Fruit fly (Drosophila melanogaster) whole organism, embryonic: ENCODE results near the gene BomT3.

ENCODE experiments used
- Asciz ChIP-seq: fragments of 200-800 bp; sonication (Bioruptor generic); optimal IDR thresholded peaks from 2 replicates; lab custom pipeline; 2017; ENCODE audit warnings: missing biosample characterization, mild to moderate bottlenecking, missing genetic modification characterization, missing genetic modification reagents
- B-H2 ChIP-seq: fragments of 200-800 bp; sonication (Bioruptor generic); optimal IDR thresholded peaks from 2 replicates; lab custom pipeline; 2018; ENCODE audit warnings: missing biosample characterization, mild to moderate bottlenecking, missing genetic modification characterization
- BEAF-32 ChIP-seq: fragments of 200-800 bp; sonication (Bioruptor generic); optimal IDR thresholded peaks from 3 replicates; lab custom pipeline; 2017; ENCODE audit warnings: missing biosample characterization, missing genetic modification characterization, mild to moderate bottlenecking, moderate library complexity, missing genetic modification reagents
- CG10267 ChIP-seq: fragments of 200-800 bp; sonication (Bioruptor generic); optimal IDR thresholded peaks from 2 replicates; lab custom pipeline; 2018; ENCODE audit warnings: missing biosample characterization, mild to moderate bottlenecking, missing genetic modification characterization, moderate library complexity
- CG10462 ChIP-seq: fragments of 200-800 bp; sonication (Bioruptor generic); optimal IDR thresholded peaks from 2 replicates; lab custom pipeline; 2016; ENCODE audit warnings: missing biosample characterization, missing genetic modification characterization
- CG10979 ChIP-seq: fragments of 200-800 bp; sonication (Bioruptor generic); optimal IDR thresholded peaks from 2 replicates; lab custom pipeline; 2018; ENCODE audit warnings: missing biosample characterization, mild to moderate bottlenecking, missing genetic modification characterization, moderate library complexity
- CG11696 ChIP-seq: fragments of 200-800 bp; sonication (Bioruptor generic); IDR thresholded peaks from 2 replicates; pipeline ENCODE4 v1.3.6; 2022; ENCODE audit warnings: missing biosample characterization, missing genetic modification characterization
- CG15073 ChIP-seq: fragments of 200-800 bp; sonication (Bioruptor generic); optimal IDR thresholded peaks from 2 replicates; lab custom pipeline; 2016; ENCODE audit warnings: missing biosample characterization, missing genetic modification characterization
- CG15269 ChIP-seq: fragments of 200-800 bp; sonication (Bioruptor generic); optimal IDR thresholded peaks from 2 replicates; lab custom pipeline; 2018; ENCODE audit warnings: missing biosample characterization, mild to moderate bottlenecking, missing genetic modification characterization, moderate library complexity
- CG15479 ChIP-seq: fragments of 200-800 bp; sonication (Bioruptor generic); optimal IDR thresholded peaks from 3 replicates; lab custom pipeline; 2019; ENCODE audit warnings: missing biosample characterization, mild to moderate bottlenecking, missing genetic modification characterization, moderate library complexity
- CG17361 ChIP-seq: fragments of 200-800 bp; sonication (Bioruptor generic); IDR thresholded peaks from 3 replicates; pipeline ENCODE4 v1.3.6; 2022; ENCODE audit warnings: missing biosample characterization, missing genetic modification characterization
- CG2678 ChIP-seq: fragments of 200-800 bp; sonication (Bioruptor generic); optimal IDR thresholded peaks from 3 replicates; lab custom pipeline; 2019; ENCODE audit warnings: missing biosample characterization, mild to moderate bottlenecking, missing genetic modification characterization, moderate library complexity
- CG2712 ChIP-seq: fragments of 200-800 bp; optimal IDR thresholded peaks from 3 replicates; lab custom pipeline; 2019; ENCODE audit warnings: missing biosample characterization, mild to moderate bottlenecking, missing genetic modification characterization, moderate library complexity
- CG30020 ChIP-seq: fragments of 200-800 bp; optimal IDR thresholded peaks from 2 replicates; lab custom pipeline; 2019; ENCODE audit warnings: missing biosample characterization, mild to moderate bottlenecking, missing genetic modification characterization, moderate library complexity
- CG6654 ChIP-seq: fragments of 200-800 bp; sonication (Bioruptor generic); optimal IDR thresholded peaks from 2 replicates; lab custom pipeline; 2017; ENCODE audit warnings: missing biosample characterization, mild to moderate bottlenecking, missing genetic modification characterization
- CG7271 ChIP-seq: fragments of 200-800 bp; sonication (Bioruptor generic); optimal IDR thresholded peaks from 2 replicates; lab custom pipeline; 2018; ENCODE audit warnings: missing biosample characterization, mild to moderate bottlenecking, missing genetic modification characterization, moderate library complexity
- CG7357 ChIP-seq: fragments of 200-800 bp; sonication (Bioruptor generic); IDR thresholded peaks from 3 replicates; pipeline ENCODE4 v1.3.6; 2022; ENCODE audit warnings: missing biosample characterization, missing genetic modification characterization
- CG7745 ChIP-seq: fragments of 200-800 bp; sonication (Bioruptor generic); optimal IDR thresholded peaks from 2 replicates; lab custom pipeline; 2018; ENCODE audit warnings: missing biosample characterization, mild to moderate bottlenecking, missing genetic modification characterization, moderate library complexity
- CG8359 ChIP-seq: fragments of 200-800 bp; sonication (Bioruptor generic); optimal IDR thresholded peaks from 2 replicates; lab custom pipeline; 2017; ENCODE audit warnings: missing biosample characterization, mild to moderate bottlenecking, missing genetic modification characterization, borderline replicate concordance
- Camta ChIP-seq: fragments of 200-800 bp; sonication (Bioruptor generic); optimal IDR thresholded peaks from 2 replicates; lab custom pipeline; 2016; ENCODE audit warnings: missing biosample characterization, missing genetic modification characterization
- Eip74EF ChIP-seq, 2 experiments: fragments of 200-800 bp in 1 of 2; fragments of >200 bp in 1 of 2; sonication (Bioruptor generic) in 1 of 2; optimal IDR thresholded peaks; 2 replicates each; lab custom pipeline; 2017 to 2019; ENCODE audit warnings: missing biosample characterization in 2 of 2, missing genetic modification characterization in 2 of 2, mild to moderate bottlenecking in 1 of 2, moderate library complexity in 1 of 2
- H2.0 ChIP-seq: fragments of 200-800 bp; sonication (Bioruptor generic); IDR thresholded peaks from 2 replicates; pipeline ENCODE4 v1.3.6; 2022; ENCODE audit warnings: missing biosample characterization, missing genetic modification characterization
- Hsf ChIP-seq: fragments of 200-800 bp; sonication (Bioruptor generic); optimal IDR thresholded peaks from 3 replicates; lab custom pipeline; 2016; ENCODE audit warnings: missing biosample characterization, missing genetic modification characterization
- Mrtf ChIP-seq: fragments of 200-800 bp; sonication (Bioruptor generic); IDR thresholded peaks from 3 replicates; pipeline ENCODE4 v1.3.6; 2022; ENCODE audit warnings: missing biosample characterization, missing genetic modification characterization
- Myb ChIP-seq: fragments of 200-800 bp; sonication (Bioruptor generic); optimal IDR thresholded peaks from 2 replicates; lab custom pipeline; 2016; ENCODE audit warnings: missing biosample characterization, missing genetic modification characterization
- Stat92E ChIP-seq, 3 experiments: fragments of >200 bp in 2 of 3; fragments of 200-800 bp in 1 of 3; sonication (Bioruptor generic) in 1 of 3; optimal IDR thresholded peaks; 2 replicates each; lab custom pipeline; 2017 to 2019; ENCODE audit warnings: missing biosample characterization in 3 of 3, missing genetic modification characterization in 3 of 3, mild to moderate bottlenecking in 1 of 3, moderate library complexity in 1 of 3
- TFAM ChIP-seq: fragments of 200-800 bp; sonication (Bioruptor generic); optimal IDR thresholded peaks from 2 replicates; lab custom pipeline; 2017; ENCODE audit warnings: missing biosample characterization, missing genetic modification characterization, inconsistent platforms
- Xbp1 ChIP-seq: fragments of 200-800 bp; sonication (Bioruptor generic); optimal IDR thresholded peaks from 3 replicates; lab custom pipeline; 2016; ENCODE audit warnings: missing biosample characterization, mild to moderate bottlenecking, missing genetic modification characterization
- ash1 ChIP-seq: fragments of 200-800 bp; sonication (Bioruptor generic); optimal IDR thresholded peaks from 2 replicates; lab custom pipeline; 2018; ENCODE audit warnings: missing biosample characterization, mild to moderate bottlenecking, missing genetic modification characterization
- chn ChIP-seq: fragments of 200-800 bp; sonication (Bioruptor generic); optimal IDR thresholded peaks from 2 replicates; lab custom pipeline; 2016; ENCODE audit warnings: missing biosample characterization, missing genetic modification characterization
- en ChIP-seq: fragments of 200-800 bp; sonication (Bioruptor generic); optimal IDR thresholded peaks from 2 replicates; lab custom pipeline; 2016; ENCODE audit warnings: missing biosample characterization, missing genetic modification characterization
- eyg ChIP-seq: fragments of 200-800 bp; sonication (Bioruptor generic); optimal IDR thresholded peaks from 3 replicates; lab custom pipeline; 2016; ENCODE audit warnings: missing biosample characterization, missing genetic modification characterization
- grn ChIP-seq: fragments of 200-800 bp; sonication (Bioruptor generic); optimal IDR thresholded peaks from 3 replicates; lab custom pipeline; 2017; ENCODE audit warnings: missing biosample characterization, missing genetic modification characterization
- inv ChIP-seq: fragments of 200-800 bp; sonication (Bioruptor generic); IDR thresholded peaks from 2 replicates; pipeline ENCODE4 v1.3.6; 2022; ENCODE audit warnings: missing biosample characterization, missing genetic modification characterization; ENCODE audit not compliant: partially characterized antibody
- oc ChIP-seq: fragments of 200-800 bp; sonication (Bioruptor generic); optimal IDR thresholded peaks from 2 replicates; lab custom pipeline; 2018; ENCODE audit warnings: missing biosample characterization, mild to moderate bottlenecking, missing genetic modification characterization, moderate library complexity
- p53 ChIP-seq: fragments of 200-800 bp; sonication (Bioruptor generic); optimal IDR thresholded peaks from 2 replicates; lab custom pipeline; 2016; ENCODE audit warnings: missing biosample characterization, missing genetic modification characterization
- pan ChIP-seq, 4 experiments: fragments of >200 bp in 3 of 4; fragments of 200-800 bp in 1 of 4; sonication (Bioruptor generic) in 1 of 4; optimal IDR thresholded peaks in 3 of 4; IDR thresholded peaks in 1 of 4; 2 replicates each; pipeline versions ENCODE4 v1.3.6 to Lab custom; 2017 to 2022; ENCODE audit warnings: missing biosample characterization in 2 of 4, missing genetic modification characterization in 2 of 4, mixed read lengths in 1 of 4
- pnt ChIP-seq: fragments of 200-800 bp; sonication (Bioruptor generic); optimal IDR thresholded peaks from 3 replicates; lab custom pipeline; 2016; ENCODE audit warnings: missing biosample characterization, missing genetic modification characterization
- rib ChIP-seq: fragments of 200-800 bp; sonication (Bioruptor generic); IDR thresholded peaks from 2 replicates; pipeline ENCODE4 v1.3.6; 2022; ENCODE audit warnings: missing biosample characterization, missing genetic modification characterization
- row ChIP-seq: fragments of 200-800 bp; sonication (Bioruptor generic); IDR thresholded peaks from 3 replicates; pipeline ENCODE4 v1.3.6; 2022; ENCODE audit warnings: missing biosample characterization, missing genetic modification characterization
- sob ChIP-seq: fragments of 200-800 bp; sonication (Bioruptor generic); IDR thresholded peaks from 2 replicates; pipeline ENCODE4 v1.3.6; 2022; ENCODE audit warnings: missing biosample characterization, missing genetic modification characterization
- tna ChIP-seq: fragments of 200-800 bp; sonication (Bioruptor generic); IDR thresholded peaks from 2 replicates; pipeline ENCODE4 v1.3.6; 2022; ENCODE audit warnings: missing biosample characterization, missing genetic modification characterization; ENCODE audit not compliant: partially characterized antibody
- trh ChIP-seq: fragments of 200-800 bp; sonication (Bioruptor generic); optimal IDR thresholded peaks from 2 replicates; lab custom pipeline; 2016; ENCODE audit warnings: missing biosample characterization, missing genetic modification characterization
- ttk ChIP-seq: fragments of 200-800 bp; sonication (Bioruptor generic); IDR thresholded peaks from 2 replicates; pipeline ENCODE4 v2.1.2; 2022; ENCODE audit warnings: missing biosample characterization, missing genetic modification characterization
- tx ChIP-seq: fragments of 200-800 bp; sonication (Bioruptor generic); optimal IDR thresholded peaks from 2 replicates; lab custom pipeline; 2016; ENCODE audit warnings: missing biosample characterization, missing genetic modification characterization
- vfl ChIP-seq: fragments of 200-800 bp; sonication (Bioruptor generic); optimal IDR thresholded peaks from 2 replicates; lab custom pipeline; 2016; ENCODE audit warnings: missing biosample characterization, missing genetic modification characterization
- wdn ChIP-seq: fragments of 200-800 bp; sonication (Bioruptor generic); IDR thresholded peaks from 2 replicates; pipeline ENCODE4 v1.3.6; 2022; ENCODE audit warnings: missing biosample characterization, missing genetic modification characterization
- wor ChIP-seq: fragments of 200-800 bp; sonication (Bioruptor generic); IDR thresholded peaks from 2 replicates; pipeline ENCODE4 v1.3.6; 2022; ENCODE audit warnings: missing biosample characterization, missing genetic modification characterization
- z ChIP-seq: fragments of 200-800 bp; sonication (Bioruptor generic); IDR thresholded peaks from 3 replicates; pipeline ENCODE4 v1.3.6; 2022; ENCODE audit warnings: missing biosample characterization, missing genetic modification characterization

Gene BomT3

dm6 chr3R:22041625-22042282 is 44.4 kb downstream of the BomT3 start, which contains the start of gene how (continued):
- TF ChIP-seq chn (no peak), ttk (no peak), BEAF-32 (peak; percentile 40), TFAM (no peak), CG2712 (tag; lab: Kevin White, UChicago) (no peak), CG15073 (GFP tag; lab: Kevin White, UChicago) (no peak), CG7745 (tag; lab: Kevin White, UChicago) (no peak), pan (optimal IDR thresholded peaks at IDR 0.05; lab: Kevin White, UChicago) (no peak), pan (GFP tag; optimal IDR thresholded peaks at IDR 0.05 in 1 of 2, IDR thresholded peaks at IDR 0.05 in 1 of 2) (no peak), B-H2 (no peak), CG7271 (no peak), inv (GFP tag; lab: Robert Waterston, UW) (no peak), CG6654 (GFP tag; lab: Kevin White, UChicago) (no peak), row (GFP tag; lab: Robert Waterston, UW) (peak; percentile 96), CG30020 (tag; lab: Kevin White, UChicago) (peak; percentile 22), oc (tag; lab: Kevin White, UChicago) (peak; percentile 21), ash1 (no peak), Camta (GFP tag; lab: Kevin White, UChicago) (peak; percentile 41), wor (GFP tag; lab: Robert Waterston, UW) (no peak), Eip74EF (GFP tag; optimal IDR thresholded peaks at IDR 0.05; lab: Kevin White, UChicago) (no peak), Myb (GFP tag; lab: Kevin White, UChicago) (peak; percentile 74), Hsf (GFP tag; lab: Kevin White, UChicago) (peak; percentile 10), CG11696 (GFP tag; lab: Robert Waterston, UW) (no peak), CG10267 (tag; lab: Kevin White, UChicago) (peak; percentile 40), grn (no peak), Stat92E (GFP tag; optimal IDR thresholded peaks at IDR 0.05; lab: Kevin White, UChicago) (no peak), rib (GFP tag; lab: Robert Waterston, UW) (no peak), Asciz (GFP tag; lab: Kevin White, UChicago) (peak; percentile 9), vfl (GFP tag; lab: Kevin White, UChicago) (no peak), CG2678 (peak; percentile 22), CG7357 (GFP tag; lab: Robert Waterston, UW) (no peak), H2.0 (GFP tag; lab: Robert Waterston, UW) (no peak), trh (GFP tag; lab: Kevin White, UChicago) (no peak), eyg (GFP tag; lab: Kevin White, UChicago) (no peak), Mrtf (no peak), CG10462 (GFP tag; lab: Kevin White, UChicago) (no peak), pnt (GFP tag; lab: Kevin White, UChicago) (no peak), en (GFP tag; lab: Kevin White, UChicago) (no peak), Xbp1 (GFP tag; lab: Kevin White, UChicago) (peak; percentile 27), wdn (GFP tag; lab: Robert Waterston, UW) (no peak), CG17361 (GFP tag; lab: Robert Waterston, UW) (0 out of 3 replicates have a peak, but pooled peaks have one; percentile 24), CG8359 (GFP tag; lab: Kevin White, UChicago) (no peak), sob (GFP tag; lab: Robert Waterston, UW) (no peak), CG15479 (GFP tag; lab: Kevin White, UChicago) (peak; percentile 74), CG10979 (tag; lab: Kevin White, UChicago) (peak; percentile 14), z (no peak; the same call in 2 of the 3 replicates), tx (GFP tag; lab: Kevin White, UChicago) (peak; percentile 96), CG15269 (tag; lab: Kevin White, UChicago) (no peak), p53 (GFP tag; lab: Kevin White, UChicago) (no peak), tna (GFP tag; lab: Robert Waterston, UW) (no peak)
